Worm (Caenorhabditis elegans): Measurements from ENCODE around the gene lgc-42.

ce11 chrIII:2031746-2032145 lies 34.1 kb downstream of the lgc-42 start:
- TF ChIP-seq unc-130 (GFP tag; optimal IDR thresholded peaks at IDR 0.05) (no peak), dpl-1 (GFP tag; optimal IDR thresholded peaks at IDR 0.05) (no peak), lsy-27 (tag; optimal IDR thresholded peaks at IDR 0.05; ENCODE audit: borderline replicate concordance, insufficient read depth) (no peak), ztf-3 (GFP tag; optimal IDR thresholded peaks at IDR 0.05) (no peak), nfya-1 (tag; optimal IDR thresholded peaks at IDR 0.05; ENCODE audit: borderline replicate concordance, insufficient read depth) (no peak), rpc-1 (optimal IDR thresholded peaks at IDR 0.05) (peak; percentile 57), rpc-1 (tag; optimal IDR thresholded peaks at IDR 0.05) (no peak), lin-35 (GFP tag; optimal IDR thresholded peaks at IDR 0.05) (no peak), B0336.3 (GFP tag; IDR thresholded peaks at IDR 0.05) (no peak), F33H1.4 (GFP tag; IDR thresholded peaks at IDR 0.05) (no peak), egl-44 (GFP tag; IDR thresholded peaks at IDR 0.05) (no peak), unc-62 (GFP tag; optimal IDR thresholded peaks at IDR 0.05) (no peak), cebp-2 (GFP tag; IDR thresholded peaks at IDR 0.05) (no peak), nhr-90 (tag; optimal IDR thresholded peaks at IDR 0.05) (no peak)
